Fruit fly (Drosophila melanogaster) whole organism, embryonic: Measurements from ENCODE around the gene Pif1B.

Source experiments
- Atf-2 ChIP-seq: fragments of 200-800 bp; sonication (Bioruptor generic); optimal IDR thresholded peaks from 2 replicates; lab custom pipeline; 2016; ENCODE audit warnings: missing biosample characterization, missing genetic modification characterization
- B-H2 ChIP-seq: fragments of 200-800 bp; sonication (Bioruptor generic); optimal IDR thresholded peaks from 2 replicates; lab custom pipeline; 2018; ENCODE audit warnings: missing biosample characterization, mild to moderate bottlenecking, missing genetic modification characterization
- BEAF-32 ChIP-seq: fragments of 200-800 bp; sonication (Bioruptor generic); optimal IDR thresholded peaks from 3 replicates; lab custom pipeline; 2017; ENCODE audit warnings: missing biosample characterization, missing genetic modification characterization, mild to moderate bottlenecking, moderate library complexity, missing genetic modification reagents
- CG10209 ChIP-seq: fragments of 200-800 bp; sonication (Bioruptor generic); optimal IDR thresholded peaks from 3 replicates; lab custom pipeline; 2017; ENCODE audit warnings: missing biosample characterization, mild to moderate bottlenecking, missing genetic modification characterization, missing genetic modification reagents
- CG10274 ChIP-seq: fragments of 200-800 bp; sonication (Bioruptor generic); optimal IDR thresholded peaks from 3 replicates; lab custom pipeline; 2017; ENCODE audit warnings: missing biosample characterization, mild to moderate bottlenecking, missing genetic modification characterization
- CG10654 ChIP-seq: fragments of 200-800 bp; sonication (Bioruptor generic); optimal IDR thresholded peaks from 2 replicates; lab custom pipeline; 2016; ENCODE audit warnings: missing biosample characterization, missing genetic modification characterization
- CG12391 ChIP-seq: fragments of 200-800 bp; sonication (Bioruptor generic); optimal IDR thresholded peaks from 3 replicates; lab custom pipeline; 2018; ENCODE audit warnings: missing biosample characterization, mild to moderate bottlenecking, missing genetic modification characterization, moderate library complexity
- CG12659 ChIP-seq: fragments of 200-800 bp; sonication (Bioruptor generic); optimal IDR thresholded peaks from 3 replicates; lab custom pipeline; 2017; ENCODE audit warnings: mild to moderate bottlenecking, missing biosample characterization, missing genetic modification reagents, missing genetic modification characterization
- CG13287 ChIP-seq: fragments of 200-800 bp; sonication (Bioruptor generic); IDR thresholded peaks from 2 replicates; pipeline ENCODE4 v1.3.6; 2022; ENCODE audit warnings: missing biosample characterization, missing genetic modification characterization; ENCODE audit not compliant: partially characterized antibody
- CG17802 ChIP-seq: fragments of 200-800 bp; sonication (Bioruptor generic); optimal IDR thresholded peaks from 2 replicates; lab custom pipeline; 2018; ENCODE audit warnings: missing biosample characterization, mild to moderate bottlenecking, missing genetic modification characterization, moderate library complexity
- CG30020 ChIP-seq: fragments of 200-800 bp; optimal IDR thresholded peaks from 2 replicates; lab custom pipeline; 2019; ENCODE audit warnings: missing biosample characterization, mild to moderate bottlenecking, missing genetic modification characterization, moderate library complexity
- CG32772 ChIP-seq: fragments of 200-800 bp; sonication (Bioruptor generic); IDR thresholded peaks from 2 replicates; pipeline ENCODE4 v1.3.6; 2022; ENCODE audit warnings: missing biosample characterization, missing genetic modification characterization
- CG33213 ChIP-seq: fragments of 200-800 bp; sonication (Bioruptor generic); optimal IDR thresholded peaks from 3 replicates; lab custom pipeline; 2016; ENCODE audit warnings: missing biosample characterization, missing genetic modification characterization
- CG33557 ChIP-seq: fragments of 200-800 bp; sonication (Bioruptor generic); optimal IDR thresholded peaks from 2 replicates; lab custom pipeline; 2019; ENCODE audit warnings: missing biosample characterization, mild to moderate bottlenecking, missing genetic modification characterization, moderate library complexity
- CG4282 ChIP-seq: fragments of 200-800 bp; sonication (Bioruptor generic); optimal IDR thresholded peaks from 2 replicates; lab custom pipeline; 2016; ENCODE audit warnings: missing biosample characterization, missing genetic modification characterization
- CG4424 ChIP-seq: fragments of 200-800 bp; sonication (Bioruptor generic); optimal IDR thresholded peaks from 3 replicates; lab custom pipeline; 2016; ENCODE audit warnings: missing biosample characterization, missing genetic modification characterization
- CG8359 ChIP-seq: fragments of 200-800 bp; sonication (Bioruptor generic); optimal IDR thresholded peaks from 2 replicates; lab custom pipeline; 2017; ENCODE audit warnings: missing biosample characterization, mild to moderate bottlenecking, missing genetic modification characterization, borderline replicate concordance
- CG9215 ChIP-seq: fragments of 200-800 bp; sonication (Bioruptor generic); IDR thresholded peaks from 2 replicates; pipeline ENCODE4 v1.3.6; 2022; ENCODE audit warnings: missing biosample characterization, missing genetic modification characterization
- CHES-1-like ChIP-seq: fragments of 200-800 bp; sonication (Bioruptor generic); optimal IDR thresholded peaks from 2 replicates; lab custom pipeline; 2016; ENCODE audit warnings: missing biosample characterization, missing genetic modification characterization
- CTCF ChIP-seq: fragments of 200-800 bp; sonication (Bioruptor generic); optimal IDR thresholded peaks from 2 replicates; lab custom pipeline; 2017; ENCODE audit warnings: missing biosample characterization, mild to moderate bottlenecking, missing genetic modification characterization, moderate library complexity
- Camta ChIP-seq: fragments of 200-800 bp; sonication (Bioruptor generic); optimal IDR thresholded peaks from 2 replicates; lab custom pipeline; 2016; ENCODE audit warnings: missing biosample characterization, missing genetic modification characterization
- Eip74EF ChIP-seq, 2 experiments: fragments of 200-800 bp in 1 of 2; fragments of >200 bp in 1 of 2; sonication (Bioruptor generic) in 1 of 2; optimal IDR thresholded peaks; 2 replicates each; lab custom pipeline; 2017 to 2019; ENCODE audit warnings: missing biosample characterization in 2 of 2, missing genetic modification characterization in 2 of 2, mild to moderate bottlenecking in 1 of 2, moderate library complexity in 1 of 2
- Ets65A ChIP-seq: fragments of 200-800 bp; sonication (Bioruptor generic); peaks from one replicate; lab custom pipeline; 2016; ENCODE audit warnings: missing biosample characterization, missing genetic modification characterization
- GATAe ChIP-seq: fragments of 200-800 bp; sonication (Bioruptor generic); conservative IDR thresholded peaks from 2 replicates; pipeline ENCODE4 v1.3.6; 2022; ENCODE audit warnings: missing biosample characterization, missing genetic modification characterization
- Hand ChIP-seq: fragments of 200-800 bp; sonication (Bioruptor generic); optimal IDR thresholded peaks from 2 replicates; lab custom pipeline; 2017; ENCODE audit warnings: mild to moderate bottlenecking, missing biosample characterization, missing genetic modification reagents, missing genetic modification characterization
- Jarid2 ChIP-seq: fragments of 200-800 bp; sonication (Bioruptor generic); optimal IDR thresholded peaks from 3 replicates; lab custom pipeline; 2017; ENCODE audit warnings: mild to moderate bottlenecking, missing biosample characterization, missing genetic modification reagents, missing genetic modification characterization
- Lpt ChIP-seq: fragments of >200 bp; optimal IDR thresholded peaks from 2 replicates; lab custom pipeline; 2018; ENCODE audit warnings: missing biosample characterization, missing genetic modification characterization
- MBD-R2 ChIP-seq: fragments of 200-800 bp; sonication (Bioruptor generic); IDR thresholded peaks from 2 replicates; pipeline ENCODE4 v1.3.6; 2022; ENCODE audit warnings: missing biosample characterization, missing genetic modification characterization
- MESR4 ChIP-seq: fragments of 200-800 bp; sonication (Bioruptor generic); optimal IDR thresholded peaks from 2 replicates; lab custom pipeline; 2018; ENCODE audit warnings: missing biosample characterization, mild to moderate bottlenecking, missing genetic modification characterization, moderate library complexity
- Oaz ChIP-seq: fragments of 200-800 bp; sonication (Bioruptor generic); IDR thresholded peaks from 2 replicates; pipeline ENCODE4 v1.3.6; 2022; ENCODE audit warnings: missing biosample characterization, missing genetic modification characterization
- Ptx1 ChIP-seq: fragments of 200-800 bp; sonication (Bioruptor generic); IDR thresholded peaks from 2 replicates; pipeline ENCODE4 v1.3.6; 2022; ENCODE audit warnings: missing biosample characterization, missing genetic modification characterization
- Sin3A ChIP-seq: fragments of >200 bp; optimal IDR thresholded peaks from 2 replicates; lab custom pipeline; 2018
- Xbp1 ChIP-seq: fragments of 200-800 bp; sonication (Bioruptor generic); optimal IDR thresholded peaks from 3 replicates; lab custom pipeline; 2016; ENCODE audit warnings: missing biosample characterization, mild to moderate bottlenecking, missing genetic modification characterization
- bigmax ChIP-seq: fragments of 200-800 bp; sonication (Bioruptor generic); optimal IDR thresholded peaks from 2 replicates; lab custom pipeline; 2018; ENCODE audit warnings: missing biosample characterization, mild to moderate bottlenecking, missing genetic modification characterization
- dan ChIP-seq: fragments of 200-800 bp; sonication (Bioruptor generic); IDR thresholded peaks from 2 replicates; pipeline ENCODE4 v1.3.6; 2022; ENCODE audit warnings: missing biosample characterization, missing genetic modification characterization
- eyg ChIP-seq: fragments of 200-800 bp; sonication (Bioruptor generic); optimal IDR thresholded peaks from 3 replicates; lab custom pipeline; 2016; ENCODE audit warnings: missing biosample characterization, missing genetic modification characterization
- fru ChIP-seq: fragments of >200 bp; optimal IDR thresholded peaks from 2 replicates; lab custom pipeline; 2017
- grn ChIP-seq: fragments of 200-800 bp; sonication (Bioruptor generic); optimal IDR thresholded peaks from 3 replicates; lab custom pipeline; 2017; ENCODE audit warnings: missing biosample characterization, missing genetic modification characterization
- gro ChIP-seq: fragments of 200-800 bp; sonication (Bioruptor generic); optimal IDR thresholded peaks from 2 replicates; lab custom pipeline; 2016; ENCODE audit warnings: missing biosample characterization, missing genetic modification characterization
- ken ChIP-seq: fragments of 200-800 bp; sonication (Bioruptor generic); IDR thresholded peaks from 3 replicates; pipeline ENCODE4 v1.3.6; 2022; ENCODE audit warnings: missing biosample characterization, missing genetic modification characterization
- lbe ChIP-seq: fragments of 200-800 bp; sonication (Bioruptor generic); optimal IDR thresholded peaks from 2 replicates; lab custom pipeline; 2016; ENCODE audit warnings: missing biosample characterization, mild to moderate bottlenecking, missing genetic modification characterization
- lov ChIP-seq, 2 experiments: fragments of 200-800 bp in 1 of 2; fragments of >200 bp in 1 of 2; sonication (Bioruptor generic) in 1 of 2; IDR thresholded peaks in 1 of 2; optimal IDR thresholded peaks in 1 of 2; 2 replicates in 1 of 2; 3 replicates in 1 of 2; pipeline versions ENCODE4 v1.3.6 to Lab custom; 2017 to 2022; ENCODE audit warnings: missing biosample characterization in 1 of 2, missing genetic modification characterization in 1 of 2
- nerfin-1 ChIP-seq: fragments of 200-800 bp; sonication (Bioruptor generic); optimal IDR thresholded peaks from 3 replicates; lab custom pipeline; 2019; ENCODE audit warnings: missing biosample characterization, mild to moderate bottlenecking, missing genetic modification characterization, moderate library complexity
- peb ChIP-seq: fragments of 200-800 bp; sonication (Bioruptor generic); IDR thresholded peaks from 2 replicates; pipeline ENCODE4 v1.3.6; 2022; ENCODE audit warnings: missing biosample characterization, missing genetic modification characterization
- pfk ChIP-seq: fragments of 200-800 bp; sonication (Bioruptor generic); optimal IDR thresholded peaks from 2 replicates; lab custom pipeline; 2018; ENCODE audit warnings: missing biosample characterization, mild to moderate bottlenecking, missing genetic modification characterization, moderate library complexity
- run ChIP-seq: fragments of 200-800 bp; sonication (Bioruptor generic); optimal IDR thresholded peaks from 3 replicates; lab custom pipeline; 2018; ENCODE audit warnings: missing biosample characterization, mild to moderate bottlenecking, missing genetic modification characterization
- sc ChIP-seq, 3 experiments: fragments of >200 bp in 2 of 3; fragments of 200-800 bp in 1 of 3; sonication (Bioruptor generic) in 1 of 3; optimal IDR thresholded peaks; 2 replicates in 2 of 3; 3 replicates in 1 of 3; lab custom pipeline; 2017; ENCODE audit warnings: mild to moderate bottlenecking in 1 of 3, missing biosample characterization in 1 of 3, missing genetic modification characterization in 1 of 3, missing genetic modification reagents in 1 of 3
- trem ChIP-seq: fragments of 200-800 bp; optimal IDR thresholded peaks from 3 replicates; lab custom pipeline; 2019; ENCODE audit warnings: missing biosample characterization, mild to moderate bottlenecking, missing genetic modification characterization, moderate library complexity
- trh ChIP-seq: fragments of 200-800 bp; sonication (Bioruptor generic); optimal IDR thresholded peaks from 2 replicates; lab custom pipeline; 2016; ENCODE audit warnings: missing biosample characterization, missing genetic modification characterization
- yki ChIP-seq: fragments of >200 bp; optimal IDR thresholded peaks from 3 replicates; lab custom pipeline; 2018

Gene Pif1B

DNA sequence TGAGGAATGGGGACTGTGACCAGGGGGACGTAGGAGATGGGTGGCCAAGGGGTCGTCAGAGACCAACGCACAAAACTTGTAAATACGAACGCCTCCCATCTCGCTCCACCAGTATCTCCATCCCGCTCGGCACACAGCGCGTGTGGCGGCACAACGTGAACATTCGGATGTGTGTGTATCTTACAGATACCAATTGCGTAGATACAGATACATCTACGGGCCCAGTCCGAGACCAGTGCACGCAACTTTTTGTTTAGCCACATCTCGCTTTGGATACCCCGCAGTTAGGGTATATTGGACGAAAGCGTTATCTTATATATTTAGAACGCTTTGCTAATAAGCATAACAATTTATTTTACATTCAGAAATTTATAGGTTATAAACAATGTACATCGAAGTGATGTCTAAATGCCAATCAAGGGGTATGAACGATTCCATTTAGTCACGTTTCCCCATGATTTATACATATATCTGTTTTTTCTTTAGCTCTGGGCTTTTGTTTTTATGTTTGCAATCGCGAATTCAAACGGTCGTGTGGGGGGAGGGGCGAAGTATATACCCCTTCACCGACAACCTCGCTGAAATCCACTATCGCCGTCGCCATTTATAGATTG is 10.5 kb upstream of the Pif1B start (continued):
- TF ChIP-seq trem (tag; lab: Kevin White, UChicago): peak; percentile 94
- peak; percentile 98 for TF ChIP-seq run (tag; lab: Kevin White, UChicago)
- TF ChIP-seq CG4424: peak; percentile 99
- peak; percentile 96 for TF ChIP-seq peb (GFP tag; lab: Robert Waterston, UW)
- peak; percentile 90 for TF ChIP-seq CG17802
- TF ChIP-seq CG13287 (GFP tag; lab: Robert Waterston, UW): peak; percentile 35; the same call in 1 of the 2 replicates
- TF ChIP-seq GATAe (GFP tag; lab: Robert Waterston, UW): peak; percentile 97
- peak; percentile 98 for TF ChIP-seq Hand (GFP tag; lab: Kevin White, UChicago)
- TF ChIP-seq Ptx1 (GFP tag; lab: Robert Waterston, UW): peak; percentile 99
- TF ChIP-seq dan (GFP tag; lab: Robert Waterston, UW): no peak
- peak; percentile 99 for TF ChIP-seq CG12659 (GFP tag; lab: Kevin White, UChicago)
- peak; percentile 99 for TF ChIP-seq Camta (GFP tag; lab: Kevin White, UChicago)
- peak; percentile 97 for TF ChIP-seq CG8359 (GFP tag; lab: Kevin White, UChicago)
- peak; percentile 90 for TF ChIP-seq bigmax (GFP tag; lab: Kevin White, UChicago)
- peak; percentile 99 for TF ChIP-seq CG33213 (GFP tag; lab: Kevin White, UChicago)
- TF ChIP-seq CG10209 (GFP tag; lab: Kevin White, UChicago): peak; percentile 99
- TF ChIP-seq CG30020 (tag; lab: Kevin White, UChicago): peak; percentile 86
- TF ChIP-seq CTCF (GFP tag; lab: Kevin White, UChicago): peak; percentile 75
- peak in 1 of 2 experiments; percentile 97 for TF ChIP-seq Eip74EF (GFP tag; optimal IDR thresholded peaks at IDR 0.05; lab: Kevin White, UChicago)
- peak; percentile 86 for TF ChIP-seq grn (GFP tag; lab: Kevin White, UChicago)
- TF ChIP-seq CHES-1-like: peak; percentile 99
- TF ChIP-seq Atf-2 (GFP tag; lab: Kevin White, UChicago): peak; percentile 99
- TF ChIP-seq Xbp1 (GFP tag; lab: Kevin White, UChicago): peak; percentile 99
- TF ChIP-seq yki (lab: Kevin White, UChicago): no peak
- peak; percentile 99 for TF ChIP-seq gro (GFP tag; lab: Kevin White, UChicago)
- TF ChIP-seq eyg (GFP tag; lab: Kevin White, UChicago): peak; percentile 98
- peak; percentile 98 for TF ChIP-seq CG9215 (GFP tag; lab: Robert Waterston, UW)
- TF ChIP-seq pfk: peak; percentile 45
- no peak for TF ChIP-seq sc (optimal IDR thresholded peaks at IDR 0.05; lab: Kevin White, UChicago)
- peak; percentile 96 for TF ChIP-seq sc (GFP tag; optimal IDR thresholded peaks at IDR 0.05; lab: Kevin White, UChicago)
- TF ChIP-seq Lpt (GFP tag; lab: Kevin White, UChicago): no peak
- TF ChIP-seq B-H2 (GFP tag; lab: Kevin White, UChicago): peak; percentile 96
- TF ChIP-seq ken: peak; percentile 98
- peak; percentile 98 for TF ChIP-seq lbe (GFP tag; lab: Kevin White, UChicago)
- peak; percentile 92 for TF ChIP-seq CG33557 (GFP tag; lab: Kevin White, UChicago)
- peak; percentile 97 for TF ChIP-seq CG4282 (GFP tag; lab: Kevin White, UChicago)
- peak; percentile 98 for TF ChIP-seq Oaz (GFP tag; lab: Robert Waterston, UW)
- TF ChIP-seq Jarid2 (GFP tag; lab: Kevin White, UChicago): peak; percentile 92
- TF ChIP-seq CG32772 (GFP tag; lab: Robert Waterston, UW): peak; percentile 98
- peak; percentile 96 for TF ChIP-seq nerfin-1 (tag; lab: Kevin White, UChicago)
- peak; percentile 99 for TF ChIP-seq MBD-R2 (GFP tag; lab: Robert Waterston, UW)
- TF ChIP-seq Ets65A: peak; percentile 100
- TF ChIP-seq BEAF-32 (GFP tag; lab: Kevin White, UChicago): peak; percentile 32
- peak; percentile 87 for TF ChIP-seq MESR4 (GFP tag; lab: Kevin White, UChicago)
- peak; percentile 99 for TF ChIP-seq CG12391 (tag; lab: Kevin White, UChicago)
- no peak for TF ChIP-seq lov (optimal IDR thresholded peaks at IDR 0.05; lab: Kevin White, UChicago)
- peak; percentile 98 for TF ChIP-seq lov (GFP tag; IDR thresholded peaks at IDR 0.05; lab: Robert Waterston, UW)
- TF ChIP-seq fru: no peak
- peak; percentile 97 for TF ChIP-seq trh (GFP tag; lab: Kevin White, UChicago)
- peak; percentile 98 for TF ChIP-seq CG10654
- TF ChIP-seq Sin3A (lab: Kevin White, UChicago): no peak
- peak; percentile 95 for TF ChIP-seq CG10274 (GFP tag; lab: Kevin White, UChicago)
